Worm (Caenorhabditis elegans) whole organism, L2 larva: ENCODE measurements around the gene F14F9.6.

ENCODE experiments used
- R02D3.7 ChIP-seq: fragments of 150-350 bp; optimal IDR thresholded peaks from 2 replicates; lab custom pipeline; 2014; ENCODE audit warnings: missing biosample characterization, missing genetic modification characterization
- ZK546.5 ChIP-seq: sonication (generic microtip); optimal IDR thresholded peaks from 2 replicates; lab custom pipeline; 2017; ENCODE audit warnings: missing biosample characterization, missing genetic modification characterization
- dmd-4 ChIP-seq: sonication (generic microtip); optimal IDR thresholded peaks from 2 replicates; lab custom pipeline; 2017; ENCODE audit warnings: missing biosample characterization, missing genetic modification characterization
- elt-3 ChIP-seq: sonication (generic microtip); optimal IDR thresholded peaks from 2 replicates; lab custom pipeline; 2017; ENCODE audit warnings: missing biosample characterization, missing genetic modification characterization
- lin-13 ChIP-seq: fragments of 150-350 bp; optimal IDR thresholded peaks from 2 replicates; lab custom pipeline; 2014; ENCODE audit warnings: missing biosample characterization, missing genetic modification reagents, missing genetic modification characterization
- mab-5 ChIP-seq: fragments of 150-350 bp; optimal IDR thresholded peaks from 2 replicates; lab custom pipeline; 2014; ENCODE audit warnings: missing biosample characterization, missing genetic modification characterization
- nhr-25 ChIP-seq: fragments of 150-350 bp; sonication (generic microtip); optimal IDR thresholded peaks from 3 replicates; lab custom pipeline; 2014; ENCODE audit warnings: missing biosample characterization, missing genetic modification characterization
- nhr-6 ChIP-seq: fragments of 150-350 bp; optimal IDR thresholded peaks from 2 replicates; lab custom pipeline; 2014; ENCODE audit warnings: missing biosample characterization, missing genetic modification characterization
- sma-9 ChIP-seq, 2 experiments: fragments of 150-350 bp in 1 of 2; sonication (generic microtip) in 1 of 2; optimal IDR thresholded peaks; 2 replicates each; lab custom pipeline; 2014 to 2016; ENCODE audit warnings: missing genetic modification characterization in 2 of 2, mild to moderate bottlenecking in 1 of 2, missing biosample characterization in 1 of 2, missing compliant biosample characterization in 1 of 2, missing genetic modification reagents in 1 of 2, moderate library complexity in 1 of 2
- unc-39 ChIP-seq: fragments of 150-350 bp; optimal IDR thresholded peaks from 2 replicates; lab custom pipeline; 2014; ENCODE audit warnings: missing biosample characterization, missing genetic modification characterization
- ztf-11 ChIP-seq: sonication (generic microtip); optimal IDR thresholded peaks from 2 replicates; lab custom pipeline; 2017; ENCODE audit warnings: missing biosample characterization, missing genetic modification characterization

DNA sequence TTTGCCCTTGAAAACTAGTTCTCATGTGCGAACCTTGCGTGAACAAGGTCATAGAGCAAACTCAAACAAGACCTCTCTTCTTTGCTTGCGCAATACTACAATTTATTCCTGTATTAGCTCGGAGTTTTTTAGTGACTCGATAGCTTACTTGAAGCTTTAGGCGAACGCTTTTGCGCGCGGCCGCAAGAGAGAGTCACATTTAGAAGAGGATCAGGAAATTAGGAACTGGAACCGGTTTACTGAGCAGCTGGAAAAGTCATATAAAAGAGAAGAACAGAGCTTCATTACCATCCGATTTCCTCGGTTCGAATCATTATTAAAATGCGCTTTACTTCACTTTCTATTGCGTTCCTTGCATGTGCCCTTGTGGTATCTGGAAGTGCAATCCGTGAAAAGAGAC lies 12.0 kb upstream of the F14F9.6 start, which contains the start of gene abu-15:
- no peak for TF ChIP-seq lin-13 (GFP tag; lab: Kevin White, UChicago)
- TF ChIP-seq unc-39 (tag; lab: Kevin White, UChicago): no peak
- TF ChIP-seq ztf-11 (tag; lab: Kevin White, UChicago): no peak
- TF ChIP-seq nhr-25: no peak
- no peak for TF ChIP-seq ZK546.5 (tag; lab: Kevin White, UChicago)
- no peak for TF ChIP-seq nhr-6 (tag; lab: Kevin White, UChicago)
- TF ChIP-seq sma-9 (GFP tag; optimal IDR thresholded peaks at IDR 0.05; lab: Kevin White, UChicago): no peak
- no peak for TF ChIP-seq sma-9 (tag; optimal IDR thresholded peaks at IDR 0.05; lab: Kevin White, UChicago)
- TF ChIP-seq elt-3 (tag; lab: Kevin White, UChicago): no peak
- TF ChIP-seq dmd-4 (tag; lab: Kevin White, UChicago): no peak
- no peak for TF ChIP-seq mab-5 (tag; lab: Kevin White, UChicago)
- no peak for TF ChIP-seq R02D3.7
